Fruit fly (Drosophila melanogaster) whole organism, prepupa: ENCODE measurements around the gene Arf1.
A peak's percentile ranks its signal among the peaks of the same experiment; 100 is the strongest.

Source experiments
- CG11762 ChIP-seq: fragments of 200-800 bp; sonication (Bioruptor generic); optimal IDR thresholded peaks from 3 replicates; lab custom pipeline; 2016; ENCODE audit warnings: missing biosample characterization, missing genetic modification characterization; ENCODE audit not compliant: insufficient read depth
- CG15336 ChIP-seq: fragments of 200-800 bp; sonication (Bioruptor generic); IDR thresholded peaks from 2 replicates; pipeline ENCODE4 v1.3.6; 2022; ENCODE audit warnings: missing biosample characterization, missing genetic modification characterization
- CG1621 ChIP-seq: fragments of 200-800 bp; sonication (Bioruptor generic); optimal IDR thresholded peaks from 3 replicates; lab custom pipeline; 2018; ENCODE audit warnings: missing biosample characterization, mild to moderate bottlenecking, missing genetic modification characterization
- CG3032 ChIP-seq: fragments of 200-800 bp; optimal IDR thresholded peaks from 2 replicates; lab custom pipeline; 2019; ENCODE audit warnings: missing biosample characterization, mild to moderate bottlenecking, missing genetic modification characterization, moderate library complexity
- CG34406 ChIP-seq: fragments of 200-800 bp; sonication (Bioruptor generic); optimal IDR thresholded peaks from 3 replicates; lab custom pipeline; 2016; ENCODE audit warnings: missing biosample characterization, missing genetic modification characterization
- CG3919 ChIP-seq: fragments of 200-800 bp; sonication (Bioruptor generic); optimal IDR thresholded peaks from 3 replicates; lab custom pipeline; 2016; ENCODE audit warnings: missing biosample characterization, missing genetic modification characterization
- CG6163 ChIP-seq: fragments of 200-800 bp; sonication (Bioruptor generic); IDR thresholded peaks from 3 replicates; pipeline ENCODE4 v1.3.6; 2022; ENCODE audit warnings: missing biosample characterization, missing genetic modification characterization
- CG6276 ChIP-seq: fragments of 200-800 bp; sonication (Bioruptor generic); optimal IDR thresholded peaks from 2 replicates; lab custom pipeline; 2017; ENCODE audit warnings: missing biosample characterization, mild to moderate bottlenecking, missing genetic modification characterization
- CG6808 ChIP-seq: fragments of 200-800 bp; sonication (Bioruptor generic); optimal IDR thresholded peaks from 3 replicates; lab custom pipeline; 2017; ENCODE audit warnings: missing biosample characterization, missing genetic modification characterization, mild to moderate bottlenecking, moderate library complexity, missing genetic modification reagents
- CG6854 ChIP-seq: fragments of 200-800 bp; sonication (Bioruptor generic); optimal IDR thresholded peaks from 2 replicates; lab custom pipeline; 2017; ENCODE audit warnings: missing biosample characterization, mild to moderate bottlenecking, missing genetic modification characterization
- CG7368 ChIP-seq: fragments of 200-800 bp; sonication (Bioruptor generic); optimal IDR thresholded peaks from 3 replicates; lab custom pipeline; 2016; ENCODE audit warnings: missing biosample characterization, missing genetic modification characterization
- CG8119 ChIP-seq: fragments of 200-800 bp; sonication (Bioruptor generic); IDR thresholded peaks from 3 replicates; pipeline ENCODE4 v1.3.6; 2022; ENCODE audit warnings: missing biosample characterization, missing genetic modification characterization
- CG8319 ChIP-seq: fragments of 200-800 bp; sonication (Bioruptor generic); optimal IDR thresholded peaks from 3 replicates; lab custom pipeline; 2016; ENCODE audit warnings: missing biosample characterization, missing genetic modification characterization
- CG9139 ChIP-seq: fragments of 200-800 bp; sonication (Bioruptor generic); optimal IDR thresholded peaks from 3 replicates; lab custom pipeline; 2017; ENCODE audit warnings: missing biosample characterization, mild to moderate bottlenecking, missing genetic modification characterization
- Eip78C ChIP-seq: fragments of 200-800 bp; sonication (Bioruptor generic); peaks from one replicate; lab custom pipeline; 2016; ENCODE audit warnings: missing biosample characterization, missing genetic modification characterization
- Eip93F ChIP-seq: fragments of 200-800 bp; sonication (Bioruptor generic); optimal IDR thresholded peaks from 2 replicates; lab custom pipeline; 2016; ENCODE audit warnings: missing biosample characterization, mild to moderate bottlenecking, missing genetic modification characterization
- Ets21C ChIP-seq: fragments of 200-800 bp; sonication (Bioruptor generic); optimal IDR thresholded peaks from 3 replicates; lab custom pipeline; 2016; ENCODE audit warnings: missing biosample characterization, missing genetic modification characterization
- Hr38 ChIP-seq: sonication (Bioruptor generic); optimal IDR thresholded peaks from 2 replicates; lab custom pipeline; 2016; ENCODE audit warnings: missing biosample characterization, missing genetic modification characterization
- Hr39 ChIP-seq: fragments of 200-800 bp; sonication (Bioruptor generic); optimal IDR thresholded peaks from 2 replicates; lab custom pipeline; 2016; ENCODE audit warnings: missing biosample characterization, missing genetic modification characterization
- Lpt ChIP-seq: fragments of 200-800 bp; sonication (Bioruptor generic); optimal IDR thresholded peaks from 3 replicates; lab custom pipeline; 2016; ENCODE audit warnings: missing biosample characterization, missing genetic modification characterization
- Met ChIP-seq: fragments of 200-800 bp; sonication (Bioruptor generic); optimal IDR thresholded peaks from 3 replicates; lab custom pipeline; 2016; ENCODE audit warnings: missing biosample characterization, missing genetic modification characterization
- Smox ChIP-seq: fragments of 200-800 bp; sonication (Bioruptor generic); optimal IDR thresholded peaks from 3 replicates; lab custom pipeline; 2016; ENCODE audit warnings: missing biosample characterization, missing genetic modification characterization
- Sox14 ChIP-seq: fragments of 200-800 bp; sonication (Bioruptor generic); optimal IDR thresholded peaks from 3 replicates; lab custom pipeline; 2016; ENCODE audit warnings: missing biosample characterization, missing genetic modification characterization
- Sox15 ChIP-seq: fragments of 200-800 bp; sonication (Bioruptor generic); optimal IDR thresholded peaks from 3 replicates; lab custom pipeline; 2016; ENCODE audit warnings: missing biosample characterization, missing genetic modification characterization
- achi ChIP-seq: fragments of 200-800 bp; sonication (Bioruptor generic); optimal IDR thresholded peaks from 3 replicates; lab custom pipeline; 2016; ENCODE audit warnings: missing biosample characterization, missing genetic modification characterization
- acj6 ChIP-seq: fragments of 200-800 bp; sonication (Bioruptor generic); optimal IDR thresholded peaks from 3 replicates; lab custom pipeline; 2016; ENCODE audit warnings: missing biosample characterization, missing genetic modification characterization
- dsx ChIP-seq: fragments of 200-800 bp; optimal IDR thresholded peaks from 3 replicates; lab custom pipeline; 2019; ENCODE audit warnings: missing biosample characterization, mild to moderate bottlenecking, missing genetic modification characterization, moderate library complexity; ENCODE audit not compliant: poor library complexity, severe bottlenecking
- esn ChIP-seq: fragments of 200-800 bp; sonication (Bioruptor generic); optimal IDR thresholded peaks from 2 replicates; lab custom pipeline; 2016; ENCODE audit warnings: missing biosample characterization, mild to moderate bottlenecking, missing genetic modification characterization, moderate library complexity
- fd59A ChIP-seq: fragments of 200-800 bp; sonication (Bioruptor generic); optimal IDR thresholded peaks from 2 replicates; lab custom pipeline; 2017; ENCODE audit warnings: missing biosample characterization, mild to moderate bottlenecking, missing genetic modification characterization, missing genetic modification reagents
- fd85E ChIP-seq: fragments of 200-800 bp; sonication (Bioruptor generic); optimal IDR thresholded peaks from 3 replicates; lab custom pipeline; 2016; ENCODE audit warnings: missing biosample characterization, missing genetic modification characterization
- pdm3 ChIP-seq: fragments of 200-800 bp; sonication (Bioruptor generic); optimal IDR thresholded peaks from 3 replicates; lab custom pipeline; 2016; ENCODE audit warnings: missing biosample characterization, missing genetic modification characterization
- spab ChIP-seq: fragments of 200-800 bp; sonication (Bioruptor generic); optimal IDR thresholded peaks from 2 replicates; lab custom pipeline; 2017; ENCODE audit warnings: missing biosample characterization, mild to moderate bottlenecking, missing genetic modification characterization, missing genetic modification reagents
- ss ChIP-seq, 2 experiments: fragments of 200-800 bp; sonication (Bioruptor generic); optimal IDR thresholded peaks; 2 replicates in 1 of 2; 3 replicates in 1 of 2; lab custom pipeline; 2017 to 2018; ENCODE audit warnings: mild to moderate bottlenecking in 2 of 2, missing biosample characterization in 2 of 2, missing genetic modification characterization in 2 of 2, moderate library complexity in 1 of 2
- svp ChIP-seq: fragments of 200-800 bp; sonication (Bioruptor generic); peaks from one replicate; lab custom pipeline; 2016; ENCODE audit warnings: missing biosample characterization, missing genetic modification characterization
- topi ChIP-seq: fragments of 200-800 bp; sonication (Bioruptor generic); optimal IDR thresholded peaks from 3 replicates; lab custom pipeline; 2016; ENCODE audit warnings: missing biosample characterization, missing genetic modification characterization

Gene Arf1

DNA sequence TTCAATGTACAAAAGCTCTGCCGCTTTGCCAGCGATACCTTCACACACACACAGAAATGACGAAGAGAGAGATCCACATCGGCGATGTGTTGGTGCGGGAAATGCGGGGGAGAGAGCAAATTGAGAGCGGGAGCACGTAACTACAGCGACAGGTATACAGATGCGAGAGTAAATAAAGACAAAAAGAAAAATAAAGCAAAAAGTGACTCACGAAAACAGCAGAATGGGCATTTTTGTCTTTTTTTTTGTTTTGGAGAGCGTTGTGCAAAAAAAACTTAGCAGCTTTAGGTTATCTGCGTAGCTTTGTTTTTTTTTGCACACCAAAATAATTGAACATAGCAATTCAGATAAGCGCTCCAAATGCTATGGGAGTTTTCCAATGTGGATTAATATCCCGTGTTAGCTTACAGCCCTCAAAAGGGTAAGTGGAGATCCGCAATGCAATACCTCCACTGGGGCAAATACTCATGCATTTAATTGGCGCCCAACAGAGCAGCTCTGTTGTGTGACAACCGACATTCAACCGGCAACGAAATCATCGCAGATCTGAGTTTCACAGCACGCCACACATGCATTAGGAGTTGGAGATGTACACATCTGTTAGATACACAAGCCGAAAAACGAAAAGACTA is 49.4 kb downstream of the Arf1 start (continued):
- peak; percentile 78 for TF ChIP-seq Sox14 (GFP tag; lab: Kevin White, UChicago)
- peak; percentile 89 for TF ChIP-seq Eip78C
- peak; percentile 50 for TF ChIP-seq Eip93F
- peak; percentile 79 for TF ChIP-seq CG3919 (GFP tag; lab: Kevin White, UChicago)
- TF ChIP-seq svp = peak; percentile 85
- peak; percentile 60 for TF ChIP-seq fd59A (GFP tag; lab: Kevin White, UChicago)
- peak; percentile 92 for TF ChIP-seq Lpt (GFP tag; lab: Kevin White, UChicago)
- TF ChIP-seq Ets21C = no peak
- no peak for TF ChIP-seq Sox15 (GFP tag; lab: Kevin White, UChicago)

DNA sequence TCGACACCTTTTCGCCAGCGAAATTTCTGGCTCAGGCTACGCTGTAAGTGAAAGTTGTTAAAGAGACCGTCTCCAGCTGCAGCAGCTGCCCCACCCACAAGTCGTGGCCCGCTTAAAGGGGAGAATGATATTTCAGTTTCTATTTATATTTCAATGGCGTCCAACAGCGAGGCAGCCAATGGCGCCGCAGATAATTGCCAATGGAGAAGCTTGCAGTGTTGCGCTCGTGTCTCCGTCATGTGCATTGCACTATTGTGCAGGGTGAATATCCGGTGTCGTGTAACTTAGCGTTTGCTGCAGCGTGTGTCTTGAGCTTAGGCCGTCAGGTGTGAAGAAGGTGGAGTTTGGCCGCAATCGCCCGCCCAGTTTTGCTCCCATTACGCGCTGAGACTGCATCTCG is 50.7 kb downstream of the Arf1 start:
- TF ChIP-seq CG8119 (GFP tag; lab: Robert Waterston, UW) (no peak), fd85E (no peak), CG7368 (GFP tag; lab: Kevin White, UChicago) (no peak), CG34406 (no peak), CG8319 (no peak), Ets21C (no peak), Sox15 (GFP tag; lab: Kevin White, UChicago) (no peak), ss (GFP tag; optimal IDR thresholded peaks at IDR 0.05; lab: Kevin White, UChicago) (no peak), dsx (GFP tag; lab: Kevin White, UChicago) (no peak), CG6808 (GFP tag; lab: Kevin White, UChicago) (no peak), Smox (no peak)
- TF ChIP-seq, all 60 proteins: peak for 0

dm6 chr3L:22820190-22820589 is 51.8 kb downstream of the Arf1 start:
- no peak for TF ChIP-seq pdm3 (GFP tag; lab: Kevin White, UChicago)
- peak; percentile 12 for TF ChIP-seq dsx (GFP tag; lab: Kevin White, UChicago)
- TF ChIP-seq CG11762 = no peak
- no peak for TF ChIP-seq Sox14 (GFP tag; lab: Kevin White, UChicago)
- peak; percentile 0 for TF ChIP-seq esn (GFP tag; lab: Kevin White, UChicago)
- no peak for TF ChIP-seq CG34406
- TF ChIP-seq CG9139 (GFP tag; lab: Kevin White, UChicago) = no peak
- peak; percentile 78 for TF ChIP-seq svp
- no peak for TF ChIP-seq Sox15 (GFP tag; lab: Kevin White, UChicago)
- TF ChIP-seq CG15336 (GFP tag; lab: Robert Waterston, UW) = no peak
- no peak for TF ChIP-seq topi
- no peak for TF ChIP-seq CG8119 (GFP tag; lab: Robert Waterston, UW)
- TF ChIP-seq Eip78C = peak; percentile 17
- no peak for TF ChIP-seq acj6
- TF ChIP-seq achi (GFP tag; lab: Kevin White, UChicago) = no peak
- TF ChIP-seq CG3919 (GFP tag; lab: Kevin White, UChicago) = no peak
- TF ChIP-seq Eip93F = no peak
- no peak for TF ChIP-seq Met (GFP tag; lab: Kevin White, UChicago)
- no peak for TF ChIP-seq CG1621
- no peak for TF ChIP-seq CG6276
- peak; percentile 18 to 23 for TF ChIP-seq ss (GFP tag; optimal IDR thresholded peaks at IDR 0.05; lab: Kevin White, UChicago)
- TF ChIP-seq Hr39 = no peak
- TF ChIP-seq CG7368 (GFP tag; lab: Kevin White, UChicago) = no peak
- no peak for TF ChIP-seq Hr38 (GFP tag; lab: Kevin White, UChicago)
- TF ChIP-seq CG3032 (tag; lab: Kevin White, UChicago) = no peak
- TF ChIP-seq spab (GFP tag; lab: Kevin White, UChicago) = no peak
- no peak for TF ChIP-seq CG6854
- 0 out of 3 replicates have a peak, but pooled peaks have one; percentile 47 for TF ChIP-seq CG6163 (GFP tag; lab: Robert Waterston, UW)
